Worm (Caenorhabditis elegans): ENCODE data around the gene Y71H2AM.25.

Y71H2AM.25 gene

DNA sequence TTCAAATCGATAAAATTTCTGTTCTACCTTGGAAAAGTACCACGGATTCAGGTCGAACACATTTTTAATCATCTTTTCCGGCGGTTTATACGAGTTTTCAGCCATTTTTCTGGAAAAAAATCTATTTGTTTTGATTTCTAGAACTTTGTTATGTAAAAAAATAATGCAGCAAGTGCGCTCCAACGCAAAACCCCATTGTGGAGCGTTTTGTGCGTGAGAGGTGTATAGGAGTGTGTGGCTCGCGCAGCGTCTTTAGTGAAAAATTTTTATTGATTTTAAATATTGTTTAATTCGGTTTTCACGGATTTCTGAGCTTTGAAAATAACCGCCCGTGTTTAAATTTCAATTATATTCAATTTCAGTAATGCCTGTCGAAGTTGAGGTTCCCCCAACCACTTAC is 16.4 kb upstream of the Y71H2AM.25 start, which contains the start of gene Y71H2AM.20 (continued):
- TF ChIP-seq sma-9 (GFP tag; optimal IDR thresholded peaks at IDR 0.05): peak; percentile 92
- TF ChIP-seq sma-9 (tag; optimal IDR thresholded peaks at IDR 0.05): no peak
- TF ChIP-seq skn-1 (tag; optimal IDR thresholded peaks at IDR 0.05): peak; percentile 84
- TF ChIP-seq ztf-11 (tag; optimal IDR thresholded peaks at IDR 0.05): no peak
- no peak for TF ChIP-seq ztf-1 (GFP tag; conservative IDR thresholded peaks at IDR 0.05)
- TF ChIP-seq crh-2 (tag; optimal IDR thresholded peaks at IDR 0.05): peak; percentile 99

DNA sequence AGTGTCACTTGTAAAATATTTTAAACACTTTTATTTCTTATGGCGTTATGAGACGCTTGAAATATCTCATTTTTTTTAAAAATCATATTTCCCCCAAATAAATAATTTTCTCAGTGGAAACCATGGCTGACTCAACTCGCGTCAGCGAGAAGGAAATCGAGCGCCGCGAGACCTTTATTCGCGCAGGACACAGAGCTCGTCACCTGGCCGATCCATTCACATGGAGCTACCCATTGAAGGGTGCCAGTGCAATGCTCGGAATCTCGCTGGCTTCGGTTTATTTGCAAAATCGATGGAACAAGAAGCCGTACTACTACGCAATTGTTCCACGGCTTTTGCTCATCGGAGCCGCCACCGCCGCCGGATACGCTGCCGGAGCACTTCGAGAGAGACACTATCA is 15.5 kb upstream of the Y71H2AM.25 start, which contains the start of gene nduc-2:
nduc-2 (plus strand) TSS at position 113 of the 400 bp plus-strand sequence.
- TF ChIP-seq lsy-2 (tag; optimal IDR thresholded peaks at IDR 0.05) (peak in 1 of 2 experiments; percentile 13), sma-3 (GFP tag; optimal IDR thresholded peaks at IDR 0.05) (peak; percentile 29), elt-1 (tag; optimal IDR thresholded peaks at IDR 0.05) (no peak)

ce11 chrIII:2787979-2788491 is 14.2 kb upstream of the Y71H2AM.25 start, which contains the start of gene tbcc-1:
Gene tbcc-1, plus strand, starts transcription at chrIII:2788441.
- no peak for TF ChIP-seq dmd-4 (tag; optimal IDR thresholded peaks at IDR 0.05)

ce11 chrIII:2794057-2794456 is 8.2 kb upstream of the Y71H2AM.25 start:
- TF ChIP-seq aly-2 (tag; optimal IDR thresholded peaks at IDR 0.05): no peak
- no peak for TF ChIP-seq nhr-23 (tag; optimal IDR thresholded peaks at IDR 0.05)
- TF ChIP-seq lin-39 (tag; optimal IDR thresholded peaks at IDR 0.05): no peak
- no peak for TF ChIP-seq sem-4 (tag; optimal IDR thresholded peaks at IDR 0.05)
- TF ChIP-seq C34F6.9 (tag; optimal IDR thresholded peaks at IDR 0.05): no peak
- no peak for TF ChIP-seq unc-39 (tag; optimal IDR thresholded peaks at IDR 0.05)

DNA sequence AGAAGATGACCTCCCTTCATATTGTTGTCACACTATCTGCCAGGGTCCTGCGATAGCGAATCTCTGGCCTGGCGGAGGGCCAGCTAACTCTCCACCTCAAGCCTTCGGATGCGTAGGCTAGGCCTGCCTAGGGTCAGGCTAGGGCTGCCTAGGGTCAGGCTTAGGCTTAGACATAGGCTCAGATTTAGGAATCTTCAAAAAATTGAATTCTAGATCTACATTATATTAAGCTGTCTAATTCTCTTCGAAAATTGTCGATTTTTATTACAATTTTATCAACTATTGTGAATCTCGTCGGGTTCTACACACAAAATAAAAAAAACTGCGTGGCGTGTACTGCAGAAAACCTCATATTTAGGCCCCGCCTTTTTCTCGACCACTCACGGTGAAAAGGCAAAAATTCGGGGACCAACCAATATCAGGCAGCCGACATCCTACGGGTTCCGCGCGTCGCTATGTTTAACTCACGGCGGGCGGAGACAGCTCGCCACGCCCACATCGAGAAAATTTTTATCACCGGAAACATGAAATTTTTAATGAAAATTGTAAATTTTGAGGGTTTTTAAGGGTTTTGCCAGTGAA is 6.7 kb upstream of the Y71H2AM.25 start:
- no peak for TF ChIP-seq lin-13 (GFP tag; optimal IDR thresholded peaks at IDR 0.05)
- TF ChIP-seq peb-1 (tag; optimal IDR thresholded peaks at IDR 0.05): no peak
- no peak for TF ChIP-seq dmd-4 (tag; optimal IDR thresholded peaks at IDR 0.05)

DNA sequence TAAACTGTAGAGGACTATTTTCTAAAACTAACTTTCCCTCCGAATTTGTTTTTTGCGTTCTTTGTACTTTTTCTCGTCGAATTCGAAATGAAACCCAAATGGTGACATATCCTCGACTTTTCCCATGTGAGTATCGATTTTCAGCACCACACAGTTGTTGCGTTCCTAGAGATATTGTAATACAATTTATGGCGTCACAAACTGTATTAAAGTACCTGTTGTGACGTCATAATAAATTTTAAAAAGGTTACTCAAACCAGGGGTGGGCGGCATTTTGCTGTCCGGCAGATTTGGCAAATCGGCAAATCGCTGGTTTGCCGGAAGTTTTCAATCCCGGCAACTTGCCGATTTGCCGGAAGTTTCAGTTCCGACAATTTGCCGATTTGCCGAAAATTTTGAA is 1.5 kb upstream of the Y71H2AM.25 start:
- TF ChIP-seq mbf-1 (tag; optimal IDR thresholded peaks at IDR 0.05) (no peak), dmd-4 (tag; optimal IDR thresholded peaks at IDR 0.05) (no peak), F13H6.1 (tag; optimal IDR thresholded peaks at IDR 0.05) (no peak), zag-1 (tag; optimal IDR thresholded peaks at IDR 0.05) (no peak), crh-2 (tag; optimal IDR thresholded peaks at IDR 0.05) (no peak), nhr-11 (tag; optimal IDR thresholded peaks at IDR 0.05) (no peak), elt-1 (tag; optimal IDR thresholded peaks at IDR 0.05) (no peak), peb-1 (tag; optimal IDR thresholded peaks at IDR 0.05) (no peak), lin-11 (tag; optimal IDR thresholded peaks at IDR 0.05) (no peak), lin-39 (tag; optimal IDR thresholded peaks at IDR 0.05) (no peak), alr-1 (tag; optimal IDR thresholded peaks at IDR 0.05) (no peak), ama-1 (optimal IDR thresholded peaks at IDR 0.05) (no peak), nhr-6 (tag; optimal IDR thresholded peaks at IDR 0.05) (no peak), ztf-1 (GFP tag; conservative IDR thresholded peaks at IDR 0.05) (no peak), sem-4 (tag; optimal IDR thresholded peaks at IDR 0.05) (no peak), nhr-10 (tag; optimal IDR thresholded peaks at IDR 0.05) (no peak)

DNA sequence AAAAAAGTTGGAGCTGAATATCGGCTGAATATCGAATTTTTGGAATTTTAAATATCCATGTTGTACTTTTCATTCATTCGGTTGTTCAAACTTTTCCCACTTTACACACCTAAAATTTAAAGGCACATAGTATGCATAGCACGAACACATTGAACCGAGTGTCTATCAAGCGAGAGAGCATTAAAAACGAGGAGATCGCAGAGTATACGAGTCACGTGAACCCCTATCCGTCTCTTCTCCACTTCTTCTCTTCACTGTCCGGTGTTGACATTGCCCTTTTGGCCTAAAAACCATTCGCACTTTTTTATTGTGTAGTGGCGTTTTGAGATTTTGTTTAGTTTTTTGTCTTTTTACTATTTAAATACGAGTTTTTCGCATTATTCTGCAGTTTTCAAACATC is 2.2 kb downstream of the Y71H2AM.25 start:
- TF ChIP-seq lin-39 (tag; optimal IDR thresholded peaks at IDR 0.05): no peak
- no peak for TF ChIP-seq ZK546.5 (tag; optimal IDR thresholded peaks at IDR 0.05)
- no peak for TF ChIP-seq egl-27 (tag; optimal IDR thresholded peaks at IDR 0.05)
- TF ChIP-seq ztf-1 (GFP tag; conservative IDR thresholded peaks at IDR 0.05): no peak
- TF ChIP-seq mdl-1 (tag; optimal IDR thresholded peaks at IDR 0.05): peak; percentile 43 to 56
- no peak for TF ChIP-seq Y55F3AM.14 (GFP tag; optimal IDR thresholded peaks at IDR 0.05)
- TF ChIP-seq peb-1 (tag; optimal IDR thresholded peaks at IDR 0.05): no peak
- TF ChIP-seq unc-62 (GFP tag; optimal IDR thresholded peaks at IDR 0.05): no peak
- no peak for TF ChIP-seq elt-3 (tag; optimal IDR thresholded peaks at IDR 0.05)
- TF ChIP-seq skn-1 (tag; optimal IDR thresholded peaks at IDR 0.05): no peak
- TF ChIP-seq elt-1 (tag; optimal IDR thresholded peaks at IDR 0.05): no peak
- no peak for TF ChIP-seq mab-5 (tag; optimal IDR thresholded peaks at IDR 0.05)
- TF ChIP-seq nhr-10 (tag; optimal IDR thresholded peaks at IDR 0.05): no peak
- TF ChIP-seq alr-1 (tag; optimal IDR thresholded peaks at IDR 0.05): no peak
- TF ChIP-seq zag-1 (tag; optimal IDR thresholded peaks at IDR 0.05): no peak
- TF ChIP-seq fos-1 (tag; optimal IDR thresholded peaks at IDR 0.05): peak; percentile 50
- TF ChIP-seq snpc-4 (tag; optimal IDR thresholded peaks at IDR 0.05): peak; percentile 11
- no peak for TF ChIP-seq aly-2 (tag; optimal IDR thresholded peaks at IDR 0.05)
- no peak for TF ChIP-seq ztf-11 (tag; optimal IDR thresholded peaks at IDR 0.05)
- TF ChIP-seq F13H6.1 (tag; optimal IDR thresholded peaks at IDR 0.05): peak; percentile 64
- peak; percentile 66 for TF ChIP-seq nhr-6 (tag; optimal IDR thresholded peaks at IDR 0.05)
- TF ChIP-seq sma-3 (GFP tag; optimal IDR thresholded peaks at IDR 0.05): peak; percentile 21
- TF ChIP-seq lin-11 (tag; optimal IDR thresholded peaks at IDR 0.05): no peak
- TF ChIP-seq ceh-16 (tag; optimal IDR thresholded peaks at IDR 0.05): no peak
- no peak for TF ChIP-seq nhr-12 (tag; optimal IDR thresholded peaks at IDR 0.05)
- TF ChIP-seq R02D3.7 (tag; optimal IDR thresholded peaks at IDR 0.05): no peak

Data from whole organism, L2 larva.